Worm (Caenorhabditis elegans) whole organism, early embryonic: ENCODE measurements around the gene ges-1.

Source experiments
- aly-1 ChIP-seq: sonication (generic microtip); optimal IDR thresholded peaks from 2 replicates; lab custom pipeline; 2016; ENCODE audit warnings: missing genetic modification characterization, missing compliant biosample characterization
- ama-1 ChIP-seq: fragments of 150-350 bp; optimal IDR thresholded peaks from 2 replicates; lab custom pipeline; 2014
- ceh-13 ChIP-seq: fragments of 200-800 bp; sonication (Bioruptor generic); optimal IDR thresholded peaks from 2 replicates; lab custom pipeline; 2018; ENCODE audit warnings: mild to moderate bottlenecking, missing genetic modification characterization, missing compliant biosample characterization
- ceh-36 ChIP-seq: sonication (generic microtip); optimal IDR thresholded peaks from 2 replicates; lab custom pipeline; 2016; ENCODE audit warnings: missing genetic modification characterization, inconsistent platforms, missing compliant biosample characterization
- ets-7 ChIP-seq: sonication (generic microtip); optimal IDR thresholded peaks from 2 replicates; lab custom pipeline; 2016; ENCODE audit warnings: missing genotype, missing genetic modification characterization, missing compliant biosample characterization
- flt-1 ChIP-seq: fragments of 200-800 bp; sonication (Bioruptor generic); IDR thresholded peaks from 2 replicates; pipeline ENCODE4 v1.3.6; 2022; ENCODE audit warnings: missing genetic modification characterization, missing compliant biosample characterization
- hmg-4 ChIP-seq: fragments of 200-800 bp; sonication (Bioruptor generic); optimal IDR thresholded peaks from 2 replicates; lab custom pipeline; 2018; ENCODE audit warnings: mild to moderate bottlenecking, missing genetic modification characterization, missing compliant biosample characterization
- hnd-1 ChIP-seq: sonication (generic microtip); optimal IDR thresholded peaks from 2 replicates; lab custom pipeline; 2016; ENCODE audit warnings: missing genetic modification characterization, missing compliant biosample characterization
- pes-1 ChIP-seq: fragments of 200-800 bp; sonication (Bioruptor generic); IDR thresholded peaks from 2 replicates; pipeline ENCODE4 v1.3.6; 2022; ENCODE audit warnings: missing genetic modification reagents, missing genetic modification characterization, missing compliant biosample characterization
- scrt-1 ChIP-seq: fragments of 200-800 bp; sonication (Bioruptor generic); IDR thresholded peaks from 2 replicates; pipeline ENCODE4 v1.3.6; 2022; ENCODE audit warnings: missing genetic modification characterization, missing compliant biosample characterization
- sea-1 ChIP-seq: fragments of 200-800 bp; sonication (Bioruptor generic); conservative IDR thresholded peaks from 2 replicates; pipeline ENCODE4 v1.3.6; 2022; ENCODE audit warnings: missing genetic modification characterization, missing compliant biosample characterization
- tbx-11 ChIP-seq: fragments of 200-800 bp; sonication (Bioruptor generic); IDR thresholded peaks from 2 replicates; pipeline ENCODE4 v1.3.6; 2022; ENCODE audit warnings: missing genetic modification characterization, missing compliant biosample characterization
- tbx-37 ChIP-seq: fragments of 200-800 bp; sonication (Bioruptor generic); conservative IDR thresholded peaks from 2 replicates; pipeline ENCODE4 v1.3.6; 2022; ENCODE audit warnings: missing genetic modification reagents, missing genetic modification characterization, missing compliant biosample characterization
- tra-4 ChIP-seq: sonication (generic microtip); optimal IDR thresholded peaks from 2 replicates; lab custom pipeline; 2017; ENCODE audit warnings: missing genetic modification characterization, missing compliant biosample characterization

DNA sequence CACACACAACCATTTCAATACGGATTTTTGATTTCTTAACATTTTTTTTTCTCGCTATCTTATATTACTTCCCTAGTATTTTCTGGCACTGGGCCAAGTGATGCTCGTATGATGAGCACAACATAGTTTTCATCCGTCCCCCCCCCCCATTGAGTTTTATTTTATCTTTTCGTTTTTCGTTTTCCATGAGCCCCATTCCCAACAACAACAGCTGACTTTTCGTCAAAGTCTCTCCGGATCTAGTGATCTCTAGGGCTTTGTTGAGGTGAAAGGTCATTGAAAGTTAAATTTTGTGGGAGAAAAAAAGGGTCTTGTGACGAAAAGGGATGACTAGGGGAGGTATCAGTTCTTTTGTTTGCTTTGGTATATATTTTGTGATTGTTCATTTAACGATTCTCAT lies 48.9 kb upstream of the ges-1 start:
- TF ChIP-seq tbx-11, result no peak
- no peak for TF ChIP-seq sea-1 (GFP tag; lab: Robert Waterston, UW)
- TF ChIP-seq scrt-1, result no peak
- no peak for TF ChIP-seq tra-4 (tag; lab: Kevin White, UChicago)
- no peak for TF ChIP-seq ama-1 (lab: Kevin White, UChicago)
- no peak for TF ChIP-seq ets-7 (tag; lab: Kevin White, UChicago)
- TF ChIP-seq hnd-1, result no peak
- TF ChIP-seq ceh-13 (GFP tag; lab: Kevin White, UChicago), result no peak
- no peak for TF ChIP-seq ceh-36 (tag; lab: Kevin White, UChicago)
- no peak for TF ChIP-seq hmg-4 (GFP tag; lab: Kevin White, UChicago)
- TF ChIP-seq flt-1 (GFP tag; lab: Robert Waterston, UW), result no peak
- no peak for TF ChIP-seq tbx-37 (GFP tag; lab: Robert Waterston, UW)
- no peak for TF ChIP-seq pes-1 (GFP tag; lab: Robert Waterston, UW)
- no peak for TF ChIP-seq aly-1 (tag; lab: Kevin White, UChicago)
